Fruit fly (Drosophila melanogaster) whole organism, pupa: ENCODE data around the gene Reepl1.
A peak's percentile ranks its signal among the peaks of the same experiment; 100 is the strongest.

Source experiments
- CG10348 ChIP-seq: fragments of 200-800 bp; sonication (Bioruptor generic); IDR thresholded peaks from 2 replicates; pipeline ENCODE4 v1.3.6; 2022; ENCODE audit warnings: missing biosample characterization, missing genetic modification characterization
- CG12605 ChIP-seq: fragments of 200-800 bp; sonication (Bioruptor generic); IDR thresholded peaks from 2 replicates; pipeline ENCODE4 v1.3.6; 2022; ENCODE audit warnings: missing biosample characterization, missing genetic modification characterization
- CG13204 ChIP-seq: fragments of 200-800 bp; sonication (Bioruptor generic); optimal IDR thresholded peaks from 2 replicates; lab custom pipeline; 2018; ENCODE audit warnings: missing biosample characterization, mild to moderate bottlenecking, missing genetic modification characterization, moderate library complexity
- CG14655 ChIP-seq: fragments of 200-800 bp; sonication (Bioruptor generic); optimal IDR thresholded peaks from 3 replicates; lab custom pipeline; 2017; ENCODE audit warnings: mild to moderate bottlenecking, missing biosample characterization, missing genetic modification reagents, missing genetic modification characterization
- CG15710 ChIP-seq: fragments of 200-800 bp; sonication (Bioruptor generic); optimal IDR thresholded peaks from 2 replicates; lab custom pipeline; 2018; ENCODE audit warnings: missing biosample characterization, mild to moderate bottlenecking, missing genetic modification characterization, moderate library complexity
- CG17806 ChIP-seq: fragments of 200-800 bp; sonication (Bioruptor generic); optimal IDR thresholded peaks from 2 replicates; lab custom pipeline; 2018; ENCODE audit warnings: missing biosample characterization, mild to moderate bottlenecking, missing genetic modification characterization, moderate library complexity
- CG32121 ChIP-seq: fragments of 200-800 bp; sonication (Bioruptor generic); IDR thresholded peaks from 2 replicates; pipeline ENCODE4 v1.3.6; 2022; ENCODE audit warnings: missing biosample characterization, missing genetic modification characterization
- CG34367 ChIP-seq: fragments of 200-800 bp; sonication (Bioruptor generic); optimal IDR thresholded peaks from 2 replicates; lab custom pipeline; 2018; ENCODE audit warnings: missing biosample characterization, mild to moderate bottlenecking, missing genetic modification characterization
- CG4496 ChIP-seq: fragments of 200-800 bp; sonication (Bioruptor generic); IDR thresholded peaks from 3 replicates; pipeline ENCODE4 v1.3.6; 2022; ENCODE audit warnings: missing biosample characterization, missing genetic modification characterization
- CG8159 ChIP-seq: fragments of 200-800 bp; sonication (Bioruptor generic); optimal IDR thresholded peaks from 3 replicates; lab custom pipeline; 2018; ENCODE audit warnings: missing biosample characterization, mild to moderate bottlenecking, missing genetic modification characterization, moderate library complexity
- CG8301 ChIP-seq: fragments of 200-800 bp; sonication (Bioruptor generic); optimal IDR thresholded peaks from 2 replicates; lab custom pipeline; 2018; ENCODE audit warnings: missing biosample characterization, mild to moderate bottlenecking, missing genetic modification characterization
- CG9948 ChIP-seq: fragments of 200-800 bp; sonication (Bioruptor generic); optimal IDR thresholded peaks from 2 replicates; lab custom pipeline; 2018; ENCODE audit warnings: missing biosample characterization, mild to moderate bottlenecking, missing genetic modification characterization, moderate library complexity
- D1 ChIP-seq: fragments of 200-800 bp; sonication (Bioruptor generic); optimal IDR thresholded peaks from 2 replicates; lab custom pipeline; 2018; ENCODE audit warnings: missing biosample characterization, mild to moderate bottlenecking, missing genetic modification characterization, moderate library complexity
- EcR ChIP-seq: fragments of 200-800 bp; sonication (Bioruptor generic); optimal IDR thresholded peaks from 3 replicates; lab custom pipeline; 2019; ENCODE audit warnings: missing biosample characterization, missing genetic modification characterization, mild to moderate bottlenecking, moderate library complexity, missing genetic modification reagents
- Ets98B ChIP-seq: fragments of 200-800 bp; sonication (Bioruptor generic); IDR thresholded peaks from 2 replicates; pipeline ENCODE4 v1.3.6; 2022; ENCODE audit warnings: missing biosample characterization, missing genetic modification characterization
- Pif1A ChIP-seq: fragments of 200-800 bp; sonication (Bioruptor generic); optimal IDR thresholded peaks from 3 replicates; lab custom pipeline; 2016; ENCODE audit warnings: missing biosample characterization, missing genetic modification characterization
- Pif1B ChIP-seq: fragments of 200-800 bp; sonication (Bioruptor generic); optimal IDR thresholded peaks from 3 replicates; lab custom pipeline; 2016; ENCODE audit warnings: missing biosample characterization, missing genetic modification characterization
- Snoo ChIP-seq: fragments of 200-800 bp; sonication (Bioruptor generic); optimal IDR thresholded peaks from 3 replicates; lab custom pipeline; 2017; ENCODE audit warnings: missing biosample characterization, mild to moderate bottlenecking, missing genetic modification characterization, inconsistent platforms
- fd96Ca ChIP-seq: fragments of 200-800 bp; sonication (Bioruptor generic); IDR thresholded peaks from 3 replicates; pipeline ENCODE4 v1.3.6; 2022; ENCODE audit warnings: missing biosample characterization, missing genetic modification characterization
- gl ChIP-seq: fragments of 200-800 bp; sonication (Bioruptor generic); optimal IDR thresholded peaks from 2 replicates; lab custom pipeline; 2018; ENCODE audit warnings: missing biosample characterization, mild to moderate bottlenecking, missing genetic modification characterization
- rn ChIP-seq: fragments of 200-800 bp; sonication (Bioruptor generic); IDR thresholded peaks from 2 replicates; pipeline ENCODE4 v1.3.6; 2022; ENCODE audit warnings: missing biosample characterization, missing genetic modification characterization

Gene Reepl1

DNA sequence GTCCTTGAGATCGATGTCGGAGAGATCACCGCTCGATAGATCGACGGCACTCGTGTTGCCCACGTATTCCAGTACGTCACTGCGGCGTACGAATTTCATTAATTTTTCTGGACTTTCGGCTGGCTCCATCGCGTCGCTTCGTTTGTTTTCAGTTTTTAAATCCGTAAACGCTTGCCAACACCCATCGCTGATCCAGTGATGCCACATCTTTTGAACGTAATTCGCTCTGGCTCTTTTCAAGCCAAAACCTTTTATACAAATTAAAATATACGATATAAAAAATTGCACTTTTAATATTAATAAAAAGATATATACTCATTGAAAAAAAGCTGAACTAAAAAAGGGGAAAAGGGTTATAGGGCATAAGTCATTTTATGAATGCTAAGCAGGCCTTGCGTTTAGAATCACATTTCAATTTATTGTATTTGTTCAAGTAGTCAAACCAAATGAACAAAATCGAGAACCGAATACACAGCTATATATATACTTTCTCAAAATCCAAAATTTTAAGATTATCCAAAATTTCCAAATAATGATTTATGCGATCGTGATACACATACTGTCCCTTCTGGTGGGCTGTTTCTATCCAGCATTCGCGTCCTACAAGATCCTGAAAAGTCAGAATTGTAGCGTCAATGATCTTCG is at the start of gene Reepl1, which contains the start of gene Kmn1:
Gene Reepl1 (plus strand): TSS at position 438 of the 645 bp plus-strand sequence.
Gene Kmn1 (minus strand): TSS at position 173 of the 645 bp plus-strand sequence.
- TF ChIP-seq CG15710 (tag; lab: Kevin White, UChicago) (no peak), CG32121 (GFP tag; lab: Robert Waterston, UW) (no peak), CG9948 (tag; lab: Kevin White, UChicago) (no peak), EcR (GFP tag; lab: Kevin White, UChicago) (no peak), CG14655 (GFP tag; lab: Kevin White, UChicago) (no peak), gl (no peak), CG13204 (GFP tag; lab: Kevin White, UChicago) (no peak), CG34367 (tag; lab: Kevin White, UChicago) (no peak), CG8159 (tag; lab: Kevin White, UChicago) (no peak), CG4496 (GFP tag; lab: Robert Waterston, UW) (no peak), Ets98B (GFP tag; lab: Robert Waterston, UW) (no peak)

DNA sequence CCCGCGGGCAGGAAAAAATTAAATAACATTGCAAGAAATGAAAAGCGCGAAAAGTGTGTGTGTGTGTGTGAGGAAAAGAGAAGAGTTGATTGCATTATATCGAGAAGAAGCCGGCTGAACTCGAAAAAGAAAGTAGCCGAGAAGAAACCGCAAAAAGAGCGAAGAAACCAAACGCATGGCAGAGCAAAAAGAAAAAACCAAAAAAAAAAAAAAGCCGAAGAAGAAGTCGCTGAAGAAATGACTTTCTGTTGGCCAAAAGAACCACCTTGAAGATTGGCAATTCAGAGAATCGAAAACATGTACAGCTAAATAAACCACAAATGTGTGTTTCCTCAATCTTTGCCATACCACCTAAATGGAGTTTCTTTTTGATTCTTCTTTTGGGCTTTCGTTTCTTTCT is 48.6 kb upstream of the Reepl1 start:
- TF ChIP-seq CG14655 (GFP tag; lab: Kevin White, UChicago) (no peak), CG32121 (GFP tag; lab: Robert Waterston, UW) (no peak), CG8301 (tag; lab: Kevin White, UChicago) (no peak), Snoo (tag; lab: Kevin White, UChicago) (no peak)

DNA sequence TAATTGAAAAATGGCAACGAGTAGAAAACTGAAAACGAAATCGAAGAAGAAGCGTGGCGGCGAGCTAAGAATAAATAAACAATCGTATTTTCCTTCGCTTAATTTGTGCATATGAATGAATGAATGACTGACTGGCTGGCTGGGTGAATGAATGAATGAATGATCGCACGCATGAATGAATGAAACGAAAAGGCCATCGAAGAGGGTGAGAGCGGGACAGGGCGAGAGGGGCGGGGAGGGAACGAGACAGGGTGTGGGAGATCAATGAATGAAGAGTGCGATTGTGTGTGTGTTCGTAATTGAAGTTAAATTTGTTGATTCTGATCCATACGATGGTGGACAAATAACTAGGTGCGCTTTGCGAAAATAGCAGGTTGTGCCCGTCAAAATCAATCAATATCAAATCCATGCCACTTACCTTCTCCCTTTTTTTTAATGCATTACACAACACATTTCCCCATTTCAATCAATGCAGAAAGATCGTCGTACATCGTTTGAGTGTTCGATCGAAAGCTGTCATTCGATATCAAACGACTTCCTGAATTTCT is 45.3 kb upstream of the Reepl1 start:
- TF ChIP-seq EcR (GFP tag; lab: Kevin White, UChicago) (peak; percentile 11), gl (no peak)

DNA sequence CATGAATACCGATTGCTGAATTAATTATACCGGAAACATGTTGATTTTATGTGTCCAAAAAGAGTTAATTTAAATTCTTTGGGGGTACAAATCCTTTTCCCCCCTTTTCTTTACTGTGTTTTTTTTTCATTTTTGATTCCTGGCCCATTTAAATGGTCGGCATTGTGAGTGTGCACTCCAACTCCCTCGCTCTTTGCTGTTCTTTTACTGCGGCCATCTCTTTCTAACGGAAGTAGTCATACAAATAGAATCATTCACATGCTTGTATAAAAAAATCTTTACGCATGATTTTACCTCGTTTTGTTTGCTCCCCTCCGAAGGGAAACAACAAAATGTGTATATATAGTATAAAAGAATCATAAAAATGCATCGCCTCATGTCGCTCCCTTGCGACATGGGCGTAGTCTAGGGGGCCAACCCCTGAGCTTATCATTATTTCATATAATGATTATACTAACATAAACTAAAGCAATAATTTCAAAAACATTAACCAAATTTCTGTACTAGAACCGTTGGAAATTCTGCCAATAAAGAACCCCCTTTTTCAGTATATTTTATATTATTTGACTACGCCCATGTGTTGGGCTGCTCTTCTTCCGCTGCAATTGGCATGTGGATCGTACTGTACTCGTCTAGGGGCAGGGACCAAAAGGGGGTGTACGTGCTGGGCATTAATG is 44.3 kb upstream of the Reepl1 start:
- TF ChIP-seq CG4496 (GFP tag; lab: Robert Waterston, UW) (peak; percentile 77), CG8301 (tag; lab: Kevin White, UChicago) (peak; percentile 55), CG13204 (GFP tag; lab: Kevin White, UChicago) (peak; percentile 51), fd96Ca (peak; percentile 72), Pif1B (GFP tag; lab: Kevin White, UChicago) (peak; percentile 46), CG12605 (GFP tag; lab: Robert Waterston, UW) (peak; percentile 61), Snoo (tag; lab: Kevin White, UChicago) (peak; percentile 36), Pif1A (peak; percentile 61), CG8159 (tag; lab: Kevin White, UChicago) (peak; percentile 80), rn (GFP tag; lab: Robert Waterston, UW) (no peak), gl (peak; percentile 32), CG15710 (tag; lab: Kevin White, UChicago) (peak; percentile 83), Ets98B (GFP tag; lab: Robert Waterston, UW) (peak; percentile 68), CG32121 (GFP tag; lab: Robert Waterston, UW) (peak; percentile 58; the same call in 1 of the 2 replicates), D1 (tag; lab: Kevin White, UChicago) (no peak), CG9948 (tag; lab: Kevin White, UChicago) (peak; percentile 74), CG10348 (GFP tag; lab: Robert Waterston, UW) (no peak), CG17806 (tag; lab: Kevin White, UChicago) (peak; percentile 67), EcR (GFP tag; lab: Kevin White, UChicago) (no peak), CG34367 (tag; lab: Kevin White, UChicago) (peak; percentile 65), CG14655 (GFP tag; lab: Kevin White, UChicago) (peak; percentile 77)

DNA sequence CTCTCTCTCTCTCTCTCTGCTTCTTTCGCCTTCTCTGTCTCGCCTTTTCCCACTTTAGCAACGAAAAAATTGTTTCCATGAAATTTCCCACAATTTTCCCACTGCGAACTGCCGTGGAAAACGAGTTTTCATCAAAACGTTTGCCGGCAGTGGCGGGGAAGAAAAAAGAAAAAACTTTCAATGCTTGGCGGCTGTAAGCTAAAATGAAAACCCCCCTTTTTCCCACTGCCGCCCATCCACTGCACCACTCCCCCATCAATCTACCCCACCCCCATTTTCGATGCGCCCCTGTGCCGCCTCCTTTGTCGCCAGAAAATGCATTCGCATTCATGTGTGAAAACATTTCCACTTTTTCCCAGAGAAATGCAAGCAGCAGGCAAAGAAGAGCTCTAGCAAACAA is 41.3 kb upstream of the Reepl1 start:
- TF ChIP-seq CG14655 (GFP tag; lab: Kevin White, UChicago) (peak; percentile 60), Snoo (tag; lab: Kevin White, UChicago) (no peak), CG8301 (tag; lab: Kevin White, UChicago) (peak; percentile 47), Ets98B (GFP tag; lab: Robert Waterston, UW) (peak; percentile 79), fd96Ca (peak; percentile 80), CG10348 (GFP tag; lab: Robert Waterston, UW) (no peak), CG4496 (GFP tag; lab: Robert Waterston, UW) (peak; percentile 79), CG8159 (tag; lab: Kevin White, UChicago) (no peak), CG32121 (GFP tag; lab: Robert Waterston, UW) (peak; percentile 66), Pif1A (no peak), CG12605 (GFP tag; lab: Robert Waterston, UW) (peak; percentile 53; the same call in 1 of the 2 replicates)

DNA sequence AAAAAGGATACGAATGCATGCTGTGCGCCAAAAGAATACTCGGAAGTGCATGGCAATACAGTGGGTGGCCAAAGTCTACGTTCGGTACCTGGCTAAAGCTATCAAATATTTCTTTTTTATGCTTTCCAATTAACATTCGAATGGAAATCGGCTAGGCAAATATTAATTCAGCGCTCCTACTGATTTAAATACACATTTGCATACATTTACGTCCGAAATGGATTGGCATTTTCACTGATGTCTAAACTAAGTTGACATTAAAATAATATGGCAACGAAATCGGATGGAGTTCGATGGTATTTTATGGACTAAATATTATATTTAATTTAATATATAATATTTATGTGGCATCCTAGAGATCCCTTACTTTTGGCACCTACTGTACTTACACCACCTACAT is 30.0 kb upstream of the Reepl1 start:
- no peak for TF ChIP-seq Snoo (tag; lab: Kevin White, UChicago)
- no peak for TF ChIP-seq fd96Ca
- TF ChIP-seq CG12605 (GFP tag; lab: Robert Waterston, UW) = no peak
- TF ChIP-seq Pif1A = no peak
- no peak for TF ChIP-seq rn (GFP tag; lab: Robert Waterston, UW)
- no peak for TF ChIP-seq CG32121 (GFP tag; lab: Robert Waterston, UW)
- TF ChIP-seq gl = no peak
- no peak for TF ChIP-seq D1 (tag; lab: Kevin White, UChicago)
- TF ChIP-seq Pif1B (GFP tag; lab: Kevin White, UChicago) = no peak
- TF ChIP-seq EcR (GFP tag; lab: Kevin White, UChicago) = no peak
- no peak for TF ChIP-seq Ets98B (GFP tag; lab: Robert Waterston, UW)
- TF ChIP-seq CG17806 (tag; lab: Kevin White, UChicago) = peak; percentile 28
- TF ChIP-seq CG8159 (tag; lab: Kevin White, UChicago) = peak; percentile 63
- TF ChIP-seq CG10348 (GFP tag; lab: Robert Waterston, UW) = no peak
- TF ChIP-seq CG14655 (GFP tag; lab: Kevin White, UChicago) = peak; percentile 59
- peak; percentile 28 for TF ChIP-seq CG34367 (tag; lab: Kevin White, UChicago)
- peak; percentile 38 for TF ChIP-seq CG9948 (tag; lab: Kevin White, UChicago)
- TF ChIP-seq CG13204 (GFP tag; lab: Kevin White, UChicago) = no peak
- TF ChIP-seq CG4496 (GFP tag; lab: Robert Waterston, UW) = no peak
- TF ChIP-seq CG15710 (tag; lab: Kevin White, UChicago) = peak; percentile 57
- peak; percentile 6 for TF ChIP-seq CG8301 (tag; lab: Kevin White, UChicago)
